Fruit fly (Drosophila melanogaster): ENCODE results near the gene SH3PX1.

The SH3PX1 gene

DNA sequence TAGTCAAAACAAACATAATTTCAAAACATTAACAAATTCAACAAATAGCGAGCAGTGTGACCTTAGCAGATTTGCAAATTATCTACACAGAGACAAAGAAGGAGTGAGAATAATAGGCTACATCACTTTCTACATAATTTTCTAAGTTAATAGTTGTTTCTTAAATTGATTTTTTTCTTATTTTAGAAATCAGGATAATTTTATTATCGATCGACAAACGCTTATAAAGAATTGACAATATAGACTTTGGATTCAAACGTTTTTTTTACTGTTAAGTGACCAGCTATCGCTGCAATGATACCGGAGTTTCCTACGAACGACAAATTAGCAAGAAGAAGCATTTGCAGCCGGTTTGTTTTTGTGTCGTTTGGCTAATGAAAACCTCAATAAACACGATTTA lies 9.5 kb upstream of the SH3PX1 start, which contains the start of the genes nbs and defl (continued):
- no peak for TF ChIP-seq Spps (tag; optimal IDR thresholded peaks at IDR 0.05)
- peak; percentile 23 for TF ChIP-seq psq (GFP tag; optimal IDR thresholded peaks at IDR 0.05)
- no peak for TF ChIP-seq pros (GFP tag; optimal IDR thresholded peaks at IDR 0.05)
- peak; percentile 76 for TF ChIP-seq CG14667 (GFP tag; IDR thresholded peaks at IDR 0.05)
- TF ChIP-seq bsh (GFP tag; optimal IDR thresholded peaks at IDR 0.05), result peak in 1 of 2 experiments; percentile 43
- TF ChIP-seq Oli (tag; optimal IDR thresholded peaks at IDR 0.05), result peak; percentile 44
- TF ChIP-seq sr (GFP tag; IDR thresholded peaks at IDR 0.05), result no peak
- peak; percentile 56 for TF ChIP-seq PHDP (tag; optimal IDR thresholded peaks at IDR 0.05)
- peak; percentile 41 for TF ChIP-seq NfI (GFP tag; optimal IDR thresholded peaks at IDR 0.05)
- no peak for TF ChIP-seq CG5953 (GFP tag; IDR thresholded peaks at IDR 0.05)
- 0 out of 2 replicates have a peak, but pooled peaks have one; percentile 15 for TF ChIP-seq wdn (GFP tag; IDR thresholded peaks at IDR 0.05)
- TF ChIP-seq CG1024 (GFP tag; IDR thresholded peaks at IDR 0.05), result peak; percentile 33; the same call in 1 of the 2 replicates
- no peak for TF ChIP-seq Oaz (GFP tag; IDR thresholded peaks at IDR 0.05)
- no peak for TF ChIP-seq tll (GFP tag; optimal IDR thresholded peaks at IDR 0.05)
- TF ChIP-seq jigr1 (GFP tag; IDR thresholded peaks at IDR 0.05), result no peak
- peak; percentile 62 for TF ChIP-seq Ada2b (GFP tag; IDR thresholded peaks at IDR 0.05)
- peak; percentile 72 for TF ChIP-seq Dbx (GFP tag; IDR thresholded peaks at IDR 0.05)
- peak; percentile 56 for TF ChIP-seq emc (GFP tag; optimal IDR thresholded peaks at IDR 0.05)
- TF ChIP-seq CG10654 (GFP tag; optimal IDR thresholded peaks at IDR 0.05), result peak; percentile 50
- peak; percentile 88 for TF ChIP-seq mam (GFP tag; optimal IDR thresholded peaks at IDR 0.05)
- peak; percentile 44; the same call in 1 of the 2 replicates for TF ChIP-seq danr (GFP tag; IDR thresholded peaks at IDR 0.05)
- peak; percentile 66 for TF ChIP-seq CG15696 (tag; optimal IDR thresholded peaks at IDR 0.05)
- TF ChIP-seq CG1602 (GFP tag; optimal IDR thresholded peaks at IDR 0.05), result peak; percentile 70
- peak; percentile 53 for TF ChIP-seq CG12104 (GFP tag; optimal IDR thresholded peaks at IDR 0.05)
- no peak for TF ChIP-seq CG18599 (GFP tag; optimal IDR thresholded peaks at IDR 0.05)
- no peak for TF ChIP-seq Kr (GFP tag; optimal IDR thresholded peaks at IDR 0.05)
- peak; percentile 37 for TF ChIP-seq HmgD (GFP tag; optimal IDR thresholded peaks at IDR 0.05)
- peak; percentile 32 for TF ChIP-seq CG5245 (GFP tag; optimal IDR thresholded peaks at IDR 0.05)
- TF ChIP-seq Poxn (GFP tag; IDR thresholded peaks at IDR 0.05), result 0 out of 2 replicates have a peak, but pooled peaks have one; percentile 16
- peak; percentile 71 for TF ChIP-seq Atf6 (GFP tag; IDR thresholded peaks at IDR 0.05)
- TF ChIP-seq CG9609 (GFP tag; optimal IDR thresholded peaks at IDR 0.05), result peak; percentile 42
- peak; percentile 82 for TF ChIP-seq Xbp1 (GFP tag; optimal IDR thresholded peaks at IDR 0.05)
- TF ChIP-seq vvl (GFP tag; IDR thresholded peaks at IDR 0.05), result peak; percentile 77
- TF ChIP-seq trh (GFP tag; optimal IDR thresholded peaks at IDR 0.05), result no peak
- TF ChIP-seq ttk (GFP tag; IDR thresholded peaks at IDR 0.05), result peak; percentile 61
- TF ChIP-seq dpn (GFP tag; optimal IDR thresholded peaks at IDR 0.05), result peak; percentile 77 to 86
- no peak; the same call in none of the 2 replicates for TF ChIP-seq CG31441 (GFP tag; IDR thresholded peaks at IDR 0.05)
- peak; percentile 41 for TF ChIP-seq CG8089 (GFP tag; optimal IDR thresholded peaks at IDR 0.05)
- peak; percentile 80 for TF ChIP-seq pho (GFP tag; optimal IDR thresholded peaks at IDR 0.05)
- TF ChIP-seq lbe (GFP tag; optimal IDR thresholded peaks at IDR 0.05), result peak; percentile 66
- TF ChIP-seq CG6813 (GFP tag; optimal IDR thresholded peaks at IDR 0.05), result no peak
- TF ChIP-seq az2 (GFP tag; optimal IDR thresholded peaks at IDR 0.05), result peak; percentile 64
- no peak for TF ChIP-seq kah (GFP tag; optimal IDR thresholded peaks at IDR 0.05)
- peak; percentile 94 for TF ChIP-seq CG17385 (GFP tag; optimal IDR thresholded peaks at IDR 0.05)
- TF ChIP-seq NFAT (GFP tag; IDR thresholded peaks at IDR 0.05), result peak; percentile 67; the same call in 1 of the 2 replicates
- peak; percentile 62 for TF ChIP-seq CG30020 (tag; optimal IDR thresholded peaks at IDR 0.05)
- TF ChIP-seq Camta (GFP tag; optimal IDR thresholded peaks at IDR 0.05), result peak; percentile 86
- no peak for TF ChIP-seq fru (optimal IDR thresholded peaks at IDR 0.05)
- peak; percentile 86 for TF ChIP-seq CG17361 (GFP tag; IDR thresholded peaks at IDR 0.05)
- no peak for TF ChIP-seq CG8478 (optimal IDR thresholded peaks at IDR 0.05)
- TF ChIP-seq CG11093 (GFP tag; IDR thresholded peaks at IDR 0.05), result peak; percentile 66; the same call in 1 of the 3 replicates
- no peak for TF ChIP-seq vnd (GFP tag; IDR thresholded peaks at IDR 0.05; ENCODE audit: partially characterized antibody)

Data from whole organism, embryonic.